Worm (Caenorhabditis elegans): ENCODE results near the gene R05D8.9.

DNA sequence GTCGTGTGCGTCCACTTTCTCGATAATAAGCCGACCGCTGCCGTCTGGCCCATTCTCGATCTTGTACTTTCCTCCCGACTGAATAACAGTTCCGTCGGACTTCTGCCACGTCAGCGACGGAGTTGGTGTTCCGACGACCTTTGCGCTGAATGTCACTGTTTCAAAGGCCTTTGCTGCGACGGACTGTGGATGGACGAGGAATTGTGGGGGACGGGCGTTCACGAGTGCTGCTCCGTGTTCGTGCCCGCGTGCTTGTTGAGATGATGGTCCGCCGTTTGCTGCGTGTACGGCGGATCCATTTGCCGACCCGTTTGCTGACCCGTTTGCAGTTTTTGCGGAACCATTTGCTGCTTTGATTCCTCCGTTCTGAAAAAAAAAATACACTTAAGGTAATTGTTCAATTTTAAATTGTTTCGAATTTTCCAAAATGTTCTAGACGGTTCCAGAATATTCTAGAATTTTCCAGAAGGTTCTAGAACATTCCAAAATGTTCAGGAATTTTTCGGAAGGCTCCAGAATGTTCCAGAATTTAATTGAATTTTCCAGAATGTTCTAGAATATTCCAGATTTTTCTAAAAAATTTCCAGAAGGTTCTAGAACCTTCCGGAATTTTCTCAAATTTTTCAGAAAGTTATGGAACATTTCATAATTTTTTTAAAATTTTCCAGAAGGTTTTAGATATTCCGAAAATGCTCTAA, 32.0 kb upstream of the R05D8.9 start:
- TF ChIP-seq daf-8 (GFP tag; IDR thresholded peaks at IDR 0.05), result no peak
- no peak for TF ChIP-seq zag-1 (tag; optimal IDR thresholded peaks at IDR 0.05)
- TF ChIP-seq lin-1 (GFP tag; IDR thresholded peaks at IDR 0.05), result no peak
- TF ChIP-seq ceh-82 (tag; optimal IDR thresholded peaks at IDR 0.05), result no peak
- no peak for TF ChIP-seq nhr-237 (tag; optimal IDR thresholded peaks at IDR 0.05)
- TF ChIP-seq ama-1 (optimal IDR thresholded peaks at IDR 0.05), result no peak

Data from whole organism, L4 larva.